Worm (Caenorhabditis elegans) whole organism, L4 larva: Measurements from ENCODE around the gene srg-38.

Source experiments
- F26F4.8 ChIP-seq: fragments of 200-800 bp; sonication (Bioruptor generic); conservative IDR thresholded peaks from 2 replicates; pipeline ENCODE4 v1.3.6; 2022; ENCODE audit warnings: missing genetic modification characterization, missing compliant biosample characterization
- F37D6.2 ChIP-seq: sonication (generic microtip); optimal IDR thresholded peaks from 2 replicates; lab custom pipeline; 2016; ENCODE audit warnings: mild to moderate bottlenecking, missing genetic modification characterization, missing compliant biosample characterization
- F44E2.7 ChIP-seq: fragments of 200-800 bp; sonication (Bioruptor generic); IDR thresholded peaks from 2 replicates; pipeline ENCODE4 v2.1.2; 2022; ENCODE audit warnings: missing genetic modification characterization, missing compliant biosample characterization
- T26A8.4 ChIP-seq: fragments of 200-800 bp; sonication (Bioruptor generic); IDR thresholded peaks from 2 replicates; pipeline ENCODE4 v1.3.6; 2022; ENCODE audit warnings: missing genetic modification characterization, missing compliant biosample characterization
- Y105C5A.15 ChIP-seq: fragments of 200-800 bp; sonication (Bioruptor generic); IDR thresholded peaks from 2 replicates; pipeline ENCODE4 v1.3.6; 2022; ENCODE audit warnings: missing genetic modification characterization, missing compliant biosample characterization
- Y48G9A.11 ChIP-seq: fragments of 200-800 bp; sonication (Bioruptor generic); IDR thresholded peaks from 2 replicates; pipeline ENCODE4 v1.3.6; 2022; ENCODE audit warnings: missing genetic modification reagents, missing genetic modification characterization, missing compliant biosample characterization
- Y75B8A.6 ChIP-seq: fragments of 200-800 bp; sonication (Bioruptor generic); IDR thresholded peaks from 2 replicates; pipeline ENCODE4 v1.3.6; 2022; ENCODE audit warnings: missing genetic modification reagents, missing genetic modification characterization, missing compliant biosample characterization
- aha-1 ChIP-seq: fragments of 150-350 bp; peaks from one replicate; lab custom pipeline; 2014; ENCODE audit warnings: missing biosample characterization, missing genetic modification characterization
- aly-2 ChIP-seq: sonication (generic microtip); optimal IDR thresholded peaks from 2 replicates; lab custom pipeline; 2018; ENCODE audit warnings: missing biosample characterization, missing genetic modification characterization
- ama-1 ChIP-seq: fragments of 150-350 bp; optimal IDR thresholded peaks from 2 replicates; lab custom pipeline; 2014; ENCODE audit warnings: inconsistent platforms, mixed read lengths
- attf-4 ChIP-seq: sonication (generic microtip); optimal IDR thresholded peaks from 3 replicates; lab custom pipeline; 2017; ENCODE audit warnings: missing biosample characterization, missing genetic modification characterization
- ceh-28 ChIP-seq: fragments of 150-350 bp; optimal IDR thresholded peaks from 2 replicates; lab custom pipeline; 2014; ENCODE audit warnings: missing biosample characterization, missing genetic modification reagents, missing genetic modification characterization
- ceh-32 ChIP-seq: sonication (generic microtip); optimal IDR thresholded peaks from 2 replicates; lab custom pipeline; 2016; ENCODE audit warnings: mild to moderate bottlenecking, missing genetic modification characterization, missing compliant biosample characterization; ENCODE audit not compliant: poor library complexity
- ceh-62 ChIP-seq: sonication (generic microtip); optimal IDR thresholded peaks from 2 replicates; lab custom pipeline; 2017; ENCODE audit warnings: missing biosample characterization, missing genetic modification characterization
- ceh-82 ChIP-seq: sonication (generic microtip); optimal IDR thresholded peaks from 2 replicates; lab custom pipeline; 2017; ENCODE audit warnings: missing biosample characterization, missing genetic modification characterization
- ces-1 ChIP-seq: fragments of 150-350 bp; sonication (generic microtip); optimal IDR thresholded peaks from 4 replicates; lab custom pipeline; 2014; ENCODE audit warnings: missing biosample characterization, missing genetic modification reagents, missing genetic modification characterization
- ctbp-1 ChIP-seq: fragments of 200-800 bp; sonication (Bioruptor generic); IDR thresholded peaks from 2 replicates; pipeline ENCODE4 v1.3.6; 2022; ENCODE audit warnings: missing genetic modification reagents, missing genetic modification characterization, missing compliant biosample characterization
- daf-12 ChIP-seq: fragments of 150-350 bp; optimal IDR thresholded peaks from 2 replicates; lab custom pipeline; 2014; ENCODE audit warnings: missing biosample characterization, missing genetic modification reagents, missing genetic modification characterization
- daf-19 ChIP-seq: fragments of 200-800 bp; sonication (Bioruptor generic); conservative IDR thresholded peaks from 2 replicates; pipeline ENCODE4 v1.3.6; 2022; ENCODE audit warnings: missing genetic modification characterization, missing compliant biosample characterization
- dmd-6 ChIP-seq: fragments of 200-800 bp; sonication (Bioruptor generic); IDR thresholded peaks from 2 replicates; pipeline ENCODE4 v1.3.6; 2022; ENCODE audit warnings: missing genetic modification reagents, missing genetic modification characterization, missing compliant biosample characterization
- dmd-8 ChIP-seq: fragments of 200-800 bp; sonication (Bioruptor generic); IDR thresholded peaks from 2 replicates; pipeline ENCODE4 v1.3.6; 2022; ENCODE audit warnings: missing genetic modification characterization, missing compliant biosample characterization
- fkh-10 ChIP-seq: fragments of 150-350 bp; optimal IDR thresholded peaks from 2 replicates; lab custom pipeline; 2014; ENCODE audit warnings: missing biosample characterization, missing genetic modification reagents, missing genetic modification characterization
- fos-1 ChIP-seq: fragments of 150-350 bp; optimal IDR thresholded peaks from 2 replicates; lab custom pipeline; 2014; ENCODE audit warnings: missing biosample characterization, missing genetic modification characterization
- hif-1 ChIP-seq, 2 experiments: sonication (generic microtip); optimal IDR thresholded peaks; 2 replicates each; lab custom pipeline; 2016 to 2017; ENCODE audit warnings: missing compliant biosample characterization in 2 of 2, missing genetic modification characterization in 2 of 2, missing genetic modification reagents in 2 of 2, missing genotype in 2 of 2, mild to moderate bottlenecking in 1 of 2
- hlh-11 ChIP-seq: fragments of 200-800 bp; sonication (Bioruptor generic); optimal IDR thresholded peaks from 2 replicates; lab custom pipeline; 2018; ENCODE audit warnings: mild to moderate bottlenecking, missing genetic modification characterization, missing compliant biosample characterization
- lim-7 ChIP-seq: fragments of 200-800 bp; sonication (Bioruptor generic); IDR thresholded peaks from 2 replicates; pipeline ENCODE4 v1.3.6; 2022; ENCODE audit warnings: missing genetic modification characterization, missing compliant biosample characterization
- lin-29 ChIP-seq: fragments of 200-800 bp; sonication (Bioruptor generic); IDR thresholded peaks from 2 replicates; pipeline ENCODE4 v1.3.6; 2022; ENCODE audit warnings: missing genetic modification reagents, missing genetic modification characterization, missing compliant biosample characterization
- lin-38 ChIP-seq: fragments of 200-800 bp; sonication (Bioruptor generic); IDR thresholded peaks from 2 replicates; pipeline ENCODE4 v1.3.6; 2022; ENCODE audit warnings: missing genetic modification reagents, missing genetic modification characterization, missing compliant biosample characterization
- lsy-2 ChIP-seq, 2 experiments: fragments of 150-350 bp in 1 of 2; sonication (generic microtip) in 1 of 2; optimal IDR thresholded peaks; 2 replicates each; lab custom pipeline; 2014 to 2017; ENCODE audit warnings: missing biosample characterization in 2 of 2, missing genetic modification characterization in 2 of 2
- mdt-29 ChIP-seq: fragments of 200-800 bp; sonication (Bioruptor generic); IDR thresholded peaks from 2 replicates; pipeline ENCODE4 v1.3.6; 2022; ENCODE audit warnings: missing genetic modification reagents, missing genetic modification characterization, missing compliant biosample characterization
- mep-1 ChIP-seq: fragments of 150-350 bp; sonication (generic microtip); optimal IDR thresholded peaks from 3 replicates; lab custom pipeline; 2014; ENCODE audit warnings: missing biosample characterization, missing genetic modification characterization
- mes-2 ChIP-seq: sonication (generic microtip); optimal IDR thresholded peaks from 2 replicates; lab custom pipeline; 2016; ENCODE audit warnings: missing genotype, mild to moderate bottlenecking, missing genetic modification characterization, missing compliant biosample characterization; ENCODE audit not compliant: poor library complexity, severe bottlenecking
- mxl-3 ChIP-seq: fragments of 200-800 bp; sonication (Bioruptor generic); optimal IDR thresholded peaks from 2 replicates; lab custom pipeline; 2018; ENCODE audit warnings: mild to moderate bottlenecking, missing genetic modification characterization, missing compliant biosample characterization
- nhr-10 ChIP-seq: fragments of 150-350 bp; optimal IDR thresholded peaks from 2 replicates; lab custom pipeline; 2014; ENCODE audit warnings: missing biosample characterization, missing genetic modification characterization
- nhr-25 ChIP-seq: sonication (generic microtip); optimal IDR thresholded peaks from 2 replicates; lab custom pipeline; 2017; ENCODE audit warnings: missing genetic modification characterization, mild to moderate bottlenecking, missing compliant biosample characterization, antibody characterized with exemption, moderate library complexity, borderline replicate concordance; ENCODE audit not compliant: insufficient read depth
- nhr-28 ChIP-seq: fragments of 150-350 bp; optimal IDR thresholded peaks from 2 replicates; lab custom pipeline; 2014; ENCODE audit warnings: missing biosample characterization, missing genetic modification characterization
- nhr-41 ChIP-seq: fragments of 200-800 bp; sonication (Bioruptor generic); IDR thresholded peaks from 2 replicates; pipeline ENCODE4 v1.3.6; 2022; ENCODE audit warnings: missing genetic modification reagents, missing genetic modification characterization, missing compliant biosample characterization
- nhr-48 ChIP-seq: sonication (generic microtip); optimal IDR thresholded peaks from 2 replicates; lab custom pipeline; 2016; ENCODE audit warnings: mild to moderate bottlenecking, missing genetic modification characterization, missing compliant biosample characterization
- nhr-76 ChIP-seq: fragments of 150-350 bp; optimal IDR thresholded peaks from 2 replicates; lab custom pipeline; 2014; ENCODE audit warnings: missing biosample characterization, missing genetic modification characterization
- nhr-77 ChIP-seq: fragments of 150-350 bp; optimal IDR thresholded peaks from 2 replicates; lab custom pipeline; 2014; ENCODE audit warnings: missing biosample characterization, missing genetic modification characterization
- pha-4 ChIP-seq, 2 experiments: fragments of 150-350 bp in 1 of 2; fragments of 200-800 bp in 1 of 2; sonication (Bioruptor generic) in 1 of 2; IDR thresholded peaks in 1 of 2; optimal IDR thresholded peaks in 1 of 2; 2 replicates each; pipeline versions ENCODE4 v1.3.6 to Lab custom; 2014 to 2022; ENCODE audit warnings: missing genetic modification characterization in 2 of 2, missing genetic modification reagents in 2 of 2, missing biosample characterization in 1 of 2, missing compliant biosample characterization in 1 of 2
- rbr-2 ChIP-seq: sonication (generic microtip); optimal IDR thresholded peaks from 2 replicates; lab custom pipeline; 2016; ENCODE audit warnings: missing genotype, missing genetic modification characterization, missing compliant biosample characterization
- saeg-2 ChIP-seq: fragments of 200-800 bp; sonication (Bioruptor generic); IDR thresholded peaks from 2 replicates; pipeline ENCODE4 v1.3.6; 2022; ENCODE audit warnings: missing genetic modification reagents, missing genetic modification characterization, missing compliant biosample characterization
- set-16 ChIP-seq: fragments of 200-800 bp; sonication (Bioruptor generic); IDR thresholded peaks from 2 replicates; pipeline ENCODE4 v1.3.6; 2022; ENCODE audit warnings: missing genetic modification reagents, missing genetic modification characterization, missing compliant biosample characterization
- skn-1 ChIP-seq: fragments of 150-350 bp; optimal IDR thresholded peaks from 2 replicates; lab custom pipeline; 2014; ENCODE audit warnings: missing biosample characterization, missing genetic modification characterization
- snpc-1.2 ChIP-seq: fragments of 200-800 bp; sonication (Bioruptor generic); IDR thresholded peaks from 2 replicates; pipeline ENCODE4 v1.3.6; 2022; ENCODE audit warnings: missing genetic modification reagents, missing genetic modification characterization, missing compliant biosample characterization
- snpc-4 ChIP-seq: fragments of 150-350 bp; optimal IDR thresholded peaks from 2 replicates; lab custom pipeline; 2014; ENCODE audit warnings: missing biosample characterization, missing genetic modification characterization
- tag-97 ChIP-seq: fragments of 200-800 bp; sonication (Bioruptor generic); IDR thresholded peaks from 2 replicates; pipeline ENCODE4 v1.3.6; 2022; ENCODE audit warnings: missing genetic modification characterization, missing compliant biosample characterization
- zfp-3 ChIP-seq: fragments of 200-800 bp; sonication (Bioruptor generic); conservative IDR thresholded peaks from 2 replicates; pipeline ENCODE4 v1.3.6; 2022; ENCODE audit warnings: missing genetic modification reagents, missing genetic modification characterization, missing compliant biosample characterization
- zip-2 ChIP-seq: fragments of 150-350 bp; optimal IDR thresholded peaks from 2 replicates; lab custom pipeline; 2014; ENCODE audit warnings: missing biosample characterization, missing genetic modification characterization
- ztf-11 ChIP-seq: fragments of 150-350 bp; optimal IDR thresholded peaks from 2 replicates; lab custom pipeline; 2014; ENCODE audit warnings: missing biosample characterization, missing genetic modification characterization

Gene srg-38

DNA sequence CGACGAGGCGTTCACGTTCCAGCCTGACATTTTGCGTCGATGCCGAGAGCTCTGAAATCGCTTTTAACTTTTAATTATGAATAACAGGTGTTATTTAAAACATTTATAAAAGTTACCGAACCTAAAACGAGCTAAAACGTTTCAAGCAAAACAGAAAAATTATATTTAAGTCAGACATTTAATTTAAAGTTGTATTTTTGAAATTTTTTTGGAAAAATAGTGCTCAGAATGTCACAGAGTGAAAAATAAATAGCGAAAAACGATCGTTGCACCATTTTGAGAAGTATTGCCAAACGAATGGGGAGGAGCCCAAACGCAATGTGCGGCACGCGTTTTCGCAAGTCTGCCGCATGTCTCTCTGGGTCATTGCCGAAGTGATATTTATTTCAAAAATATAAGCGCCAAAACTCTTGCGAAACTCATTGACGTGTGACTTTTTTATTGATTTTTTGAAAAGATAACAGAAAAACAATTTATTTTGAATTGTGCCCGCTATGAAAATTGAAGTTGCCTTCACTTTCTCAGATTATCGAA lies 42.3 kb downstream of the srg-38 start, which contains the start of gene erfa-3 (continued):
- TF ChIP-seq snpc-1.2 (GFP tag; lab: Robert Waterston, UW) (no peak), lin-38 (GFP tag; lab: Robert Waterston, UW) (peak; percentile 69), zip-2 (tag; lab: Kevin White, UChicago) (peak; percentile 26), ceh-28 (tag; lab: Kevin White, UChicago) (no peak), ama-1 (lab: Kevin White, UChicago) (no peak), nhr-77 (tag; lab: Kevin White, UChicago) (no peak), tag-97 (no peak), hlh-11 (tag; lab: Kevin White, UChicago) (peak; percentile 53), skn-1 (tag; lab: Kevin White, UChicago) (no peak), nhr-48 (tag; lab: Kevin White, UChicago) (peak; percentile 29), ztf-11 (tag; lab: Kevin White, UChicago) (no peak), fkh-10 (GFP tag; lab: Kevin White, UChicago) (no peak), fos-1 (tag; lab: Kevin White, UChicago) (no peak), daf-12 (tag; lab: Kevin White, UChicago) (no peak), T26A8.4 (GFP tag; lab: Robert Waterston, UW) (peak; percentile 61; the same call in 1 of the 2 replicates), nhr-76 (no peak), ctbp-1 (no peak; the same call in 1 of the 2 replicates), saeg-2 (no peak), snpc-4 (tag; lab: Kevin White, UChicago) (no peak), ceh-82 (tag; lab: Kevin White, UChicago) (no peak), ces-1 (GFP tag; lab: Kevin White, UChicago) (no peak), Y105C5A.15 (0 out of 2 replicates have a peak, but pooled peaks have one; percentile 51), attf-4 (no peak), aha-1 (tag; lab: Kevin White, UChicago) (peak; percentile 31), pha-4 (GFP tag; IDR thresholded peaks at IDR 0.05; lab: Robert Waterston, UW) (peak; percentile 36; the same call in 1 of the 2 replicates), pha-4 (tag; optimal IDR thresholded peaks at IDR 0.05; lab: Kevin White, UChicago) (no peak), Y48G9A.11 (GFP tag; lab: Robert Waterston, UW) (no peak), set-16 (no peak), daf-19 (GFP tag; lab: Robert Waterston, UW) (0 out of 2 replicates have a peak, but pooled peaks have one; percentile 11), F26F4.8 (GFP tag; lab: Robert Waterston, UW) (no peak), aly-2 (tag; lab: Kevin White, UChicago) (no peak), mep-1 (tag; lab: Kevin White, UChicago) (peak; percentile 72), nhr-41 (GFP tag; lab: Robert Waterston, UW) (no peak), mdt-29 (GFP tag; lab: Robert Waterston, UW) (no peak), nhr-28 (tag; lab: Kevin White, UChicago) (peak; percentile 48), hif-1 (tag; optimal IDR thresholded peaks at IDR 0.05; lab: Kevin White, UChicago) (peak in 1 of 2 experiments; percentile 56), nhr-25 (peak; percentile 2), ceh-62 (tag; lab: Kevin White, UChicago) (no peak), lim-7 (0 out of 2 replicates have a peak, but pooled peaks have one; percentile 50), nhr-10 (tag; lab: Kevin White, UChicago) (no peak), Y75B8A.6 (GFP tag; lab: Robert Waterston, UW) (no peak), mxl-3 (GFP tag; lab: Kevin White, UChicago) (peak; percentile 49), ceh-32 (tag; lab: Kevin White, UChicago) (no peak), rbr-2 (tag; lab: Kevin White, UChicago) (peak; percentile 47), mes-2 (tag; lab: Kevin White, UChicago) (peak; percentile 95), zfp-3 (no peak), lsy-2 (tag; optimal IDR thresholded peaks at IDR 0.05; lab: Kevin White, UChicago) (peak in 1 of 2 experiments; percentile 73), F37D6.2 (tag; lab: Kevin White, UChicago) (no peak), F44E2.7 (no peak), dmd-6 (no peak), lin-29 (GFP tag; lab: Robert Waterston, UW) (no peak), dmd-8 (GFP tag; lab: Robert Waterston, UW) (no peak)
